Fruit fly (Drosophila melanogaster): ENCODE measurements around the gene CG5151.

DNA sequence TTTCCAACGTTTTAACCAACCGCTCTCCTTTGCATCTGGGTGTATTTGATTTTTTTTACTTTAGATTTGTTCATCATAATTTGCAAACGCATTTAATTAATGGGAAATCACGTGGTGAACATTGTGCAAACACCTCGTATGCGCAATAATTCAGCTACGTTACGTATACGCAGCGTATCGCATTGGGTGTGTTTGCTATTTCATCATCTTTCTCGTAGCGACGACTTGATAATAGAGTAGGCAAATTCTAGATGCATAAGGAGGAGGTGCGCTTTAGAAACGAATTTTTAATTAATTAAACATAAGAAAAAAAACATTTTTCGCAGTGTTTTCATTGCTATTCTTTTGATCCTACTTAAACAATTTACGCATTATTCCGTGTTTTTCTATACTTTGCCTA is 10.9 kb downstream of the CG5151 start:
- no peak for TF ChIP-seq pan (optimal IDR thresholded peaks at IDR 0.05)
- no peak for TF ChIP-seq EcR (GFP tag; optimal IDR thresholded peaks at IDR 0.05)
- TF ChIP-seq usp (GFP tag; optimal IDR thresholded peaks at IDR 0.05): no peak
